Fruit fly (Drosophila melanogaster): ENCODE data around the gene CG31689.
A peak's percentile ranks its signal among the peaks of the same experiment; 100 is the strongest.

Gene CG31689

dm6 chr2L:2754437-2755322 is 29.2 kb downstream of the CG31689 start (continued):
- TF ChIP-seq CG6272 (GFP tag; IDR thresholded peaks at IDR 0.05) (no peak), CG16863 (GFP tag; optimal IDR thresholded peaks at IDR 0.05) (peak; percentile 78), ems (GFP tag; optimal IDR thresholded peaks at IDR 0.05) (peak; percentile 77), tll (GFP tag; optimal IDR thresholded peaks at IDR 0.05) (peak in 1 of 2 experiments; percentile 67), Myb (GFP tag; optimal IDR thresholded peaks at IDR 0.05) (peak; percentile 53), CG15696 (tag; optimal IDR thresholded peaks at IDR 0.05) (peak; percentile 66), ham (GFP tag; IDR thresholded peaks at IDR 0.05) (no peak), CG8388 (GFP tag; optimal IDR thresholded peaks at IDR 0.05) (peak; percentile 73), HLHmδ (GFP tag; optimal IDR thresholded peaks at IDR 0.05) (peak; percentile 82), repo (GFP tag; optimal IDR thresholded peaks at IDR 0.05) (peak; percentile 15), Nf-YA (GFP tag; IDR thresholded peaks at IDR 0.05) (no peak), CG31388 (GFP tag; optimal IDR thresholded peaks at IDR 0.05) (no peak), unpg (GFP tag; optimal IDR thresholded peaks at IDR 0.05) (peak; percentile 78), CG10979 (tag; optimal IDR thresholded peaks at IDR 0.05) (peak; percentile 72), MBD-R2 (GFP tag; IDR thresholded peaks at IDR 0.05) (no peak), CG12155 (GFP tag; optimal IDR thresholded peaks at IDR 0.05) (peak; percentile 62), CG13296 (GFP tag; optimal IDR thresholded peaks at IDR 0.05) (peak; percentile 86), stc (GFP tag; IDR thresholded peaks at IDR 0.05) (no peak), CG4820 (GFP tag; optimal IDR thresholded peaks at IDR 0.05) (peak; percentile 65), Ptx1 (GFP tag; IDR thresholded peaks at IDR 0.05) (no peak), crol (GFP tag; IDR thresholded peaks at IDR 0.05) (no peak), CG18011 (GFP tag; optimal IDR thresholded peaks at IDR 0.05) (peak; percentile 46), gsb-n (tag; optimal IDR thresholded peaks at IDR 0.05) (peak; percentile 50), CG1647 (GFP tag; optimal IDR thresholded peaks at IDR 0.05) (peak; percentile 58), lbe (GFP tag; optimal IDR thresholded peaks at IDR 0.05) (no peak), CG6813 (GFP tag; optimal IDR thresholded peaks at IDR 0.05) (peak; percentile 79), CG12942 (GFP tag; optimal IDR thresholded peaks at IDR 0.05) (peak; percentile 43), grn (GFP tag; optimal IDR thresholded peaks at IDR 0.05) (peak; percentile 50), amos (GFP tag; IDR thresholded peaks at IDR 0.05; ENCODE audit: partially characterized antibody) (no peak), CG7839 (tag; optimal IDR thresholded peaks at IDR 0.05) (peak; percentile 83), sima (GFP tag; optimal IDR thresholded peaks at IDR 0.05) (peak; percentile 75), danr (GFP tag; IDR thresholded peaks at IDR 0.05) (no peak), CG14014 (GFP tag; IDR thresholded peaks at IDR 0.05) (no peak), CG8089 (GFP tag; optimal IDR thresholded peaks at IDR 0.05) (peak; percentile 59), CG7928 (GFP tag; optimal IDR thresholded peaks at IDR 0.05) (peak; percentile 68), yki (optimal IDR thresholded peaks at IDR 0.05) (peak; percentile 90), pfk (GFP tag; optimal IDR thresholded peaks at IDR 0.05) (peak; percentile 63), CG30020 (tag; optimal IDR thresholded peaks at IDR 0.05) (peak; percentile 58), CG10366 (GFP tag; IDR thresholded peaks at IDR 0.05) (no peak), CG1603 (tag; optimal IDR thresholded peaks at IDR 0.05) (peak; percentile 65), crp (GFP tag; optimal IDR thresholded peaks at IDR 0.05) (peak in 1 of 2 experiments; percentile 10), pho (GFP tag; optimal IDR thresholded peaks at IDR 0.05) (peak; percentile 79), Scr (GFP tag; IDR thresholded peaks at IDR 0.05; ENCODE audit: partially characterized antibody) (no peak), CG4360 (GFP tag; IDR thresholded peaks at IDR 0.05) (no peak), kay (GFP tag; optimal IDR thresholded peaks at IDR 0.05) (peak; percentile 60), Awh (GFP tag; IDR thresholded peaks at IDR 0.05) (no peak), kni (GFP tag; optimal IDR thresholded peaks at IDR 0.05) (peak; percentile 86), slp2 (GFP tag; optimal IDR thresholded peaks at IDR 0.05) (peak; percentile 70), ftz-f1 (GFP tag; optimal IDR thresholded peaks at IDR 0.05) (no peak)

Measured in whole organism, embryonic.